Worm (Caenorhabditis elegans): ENCODE data around the gene pccb-1.
A peak's percentile ranks its signal among the peaks of the same experiment; 100 is the strongest.

Gene pccb-1

DNA sequence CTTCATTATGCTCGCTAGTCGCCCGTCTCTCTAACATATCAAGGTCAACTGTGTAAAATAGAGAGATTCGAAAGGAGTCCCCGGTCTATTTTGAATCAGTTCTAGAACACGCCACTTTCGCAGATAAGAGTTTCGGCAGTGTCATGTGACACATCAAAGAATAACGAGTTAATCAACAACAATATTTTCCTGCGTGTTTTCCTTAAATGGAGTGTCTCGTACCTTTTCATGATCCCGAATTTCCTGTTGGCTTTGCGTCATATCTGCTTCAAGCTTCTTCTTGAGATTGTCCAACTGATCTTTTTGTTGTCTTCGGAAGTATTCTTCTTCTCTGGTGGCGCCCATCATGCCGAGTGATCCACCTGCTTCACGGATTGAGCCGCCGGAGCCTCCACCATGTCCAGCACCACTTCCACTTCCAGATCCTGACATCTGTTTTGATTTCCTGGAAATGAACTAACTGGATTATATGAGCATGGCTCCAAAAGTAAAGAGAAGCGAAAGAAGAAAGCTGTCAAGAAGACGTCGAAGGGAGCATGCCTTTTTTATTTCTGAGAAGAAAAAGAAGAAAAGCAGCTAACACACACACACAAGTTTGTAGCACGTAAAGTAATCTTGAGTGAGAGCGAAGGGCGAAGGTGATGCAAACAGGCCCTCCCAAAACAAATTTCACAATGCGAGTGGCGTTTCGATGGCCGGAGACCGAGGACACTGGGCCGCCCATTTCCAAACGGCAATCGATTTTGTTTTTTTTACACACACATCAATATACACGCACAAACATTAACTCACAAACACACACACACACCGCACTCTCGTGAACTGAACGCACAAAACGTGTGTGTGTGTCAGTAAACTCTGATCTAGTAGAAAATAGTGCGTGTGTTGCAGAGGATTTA, 26.0 kb downstream of the pccb-1 start (continued):
- TF ChIP-seq daf-16 (GFP tag; optimal IDR thresholded peaks at IDR 0.05) (peak in 1 of 2 experiments; percentile 49), daf-16 (tag; optimal IDR thresholded peaks at IDR 0.05) (peak; percentile 88), spr-1 (tag; optimal IDR thresholded peaks at IDR 0.05) (no peak), nhr-10 (tag; optimal IDR thresholded peaks at IDR 0.05) (peak; percentile 43), nhr-77 (tag; optimal IDR thresholded peaks at IDR 0.05) (peak; percentile 46), zip-11 (GFP tag; IDR thresholded peaks at IDR 0.05) (no peak), aly-2 (tag; optimal IDR thresholded peaks at IDR 0.05) (no peak), hlh-30 (tag; optimal IDR thresholded peaks at IDR 0.05; ENCODE audit: insufficient read depth) (peak; percentile 64), php-3 (GFP tag; IDR thresholded peaks at IDR 0.05) (peak; percentile 51; the same call in 1 of the 2 replicates), Y48G9A.11 (GFP tag; IDR thresholded peaks at IDR 0.05) (no peak), hmg-1.1 (GFP tag; IDR thresholded peaks at IDR 0.05) (no peak), Y75B8A.6 (GFP tag; IDR thresholded peaks at IDR 0.05) (no peak; the same call in 1 of the 2 replicates), lir-3 (tag; optimal IDR thresholded peaks at IDR 0.05) (no peak), lsy-2 (tag; optimal IDR thresholded peaks at IDR 0.05) (peak in 1 of 2 experiments; percentile 14), duxl-1 (tag; optimal IDR thresholded peaks at IDR 0.05; ENCODE audit: poor library complexity) (no peak), mep-1 (tag; optimal IDR thresholded peaks at IDR 0.05) (no peak), jun-1 (tag; optimal IDR thresholded peaks at IDR 0.05) (no peak), R02D3.7 (tag; optimal IDR thresholded peaks at IDR 0.05) (no peak), aha-1 (tag) (peak; percentile 89), mes-2 (tag; optimal IDR thresholded peaks at IDR 0.05; ENCODE audit: poor library complexity, severe bottlenecking) (peak; percentile 24), hlh-11 (tag; optimal IDR thresholded peaks at IDR 0.05) (peak; percentile 63), fkh-10 (GFP tag; optimal IDR thresholded peaks at IDR 0.05) (no peak), arid-1 (GFP tag; conservative IDR thresholded peaks at IDR 0.05) (no peak)

- TF ChIP-seq skn-1 (tag; optimal IDR thresholded peaks at IDR 0.05) = no peak
- no peak for TF ChIP-seq snpc-4 (tag; optimal IDR thresholded peaks at IDR 0.05)
- TF ChIP-seq daf-8 (GFP tag; IDR thresholded peaks at IDR 0.05) = no peak
- TF ChIP-seq nhr-6 (tag; optimal IDR thresholded peaks at IDR 0.05) = no peak
- TF ChIP-seq nhr-41 (GFP tag; IDR thresholded peaks at IDR 0.05) = no peak
- TF ChIP-seq zfp-3 (GFP tag; conservative IDR thresholded peaks at IDR 0.05) = no peak
- TF ChIP-seq daf-19 (GFP tag; conservative IDR thresholded peaks at IDR 0.05) = 0 out of 2 replicates have a peak, but pooled peaks have one; percentile 36
- peak; percentile 9; the same call in 1 of the 2 replicates for TF ChIP-seq lin-38 (GFP tag; IDR thresholded peaks at IDR 0.05)
- no peak for TF ChIP-seq zip-2 (tag; optimal IDR thresholded peaks at IDR 0.05)
- 0 out of 2 replicates have a peak, but pooled peaks have one; percentile 53 for TF ChIP-seq nhr-42 (GFP tag; IDR thresholded peaks at IDR 0.05)
- TF ChIP-seq lin-15B (tag; optimal IDR thresholded peaks at IDR 0.05) = no peak
- TF ChIP-seq mdt-29 (GFP tag; IDR thresholded peaks at IDR 0.05) = peak; percentile 7; the same call in 1 of the 2 replicates
- peak; percentile 62 for TF ChIP-seq ama-1 (optimal IDR thresholded peaks at IDR 0.05)
- no peak for TF ChIP-seq egl-27 (tag; optimal IDR thresholded peaks at IDR 0.05)
- no peak for TF ChIP-seq dmd-9 (GFP tag; IDR thresholded peaks at IDR 0.05)
- TF ChIP-seq daf-16 (GFP tag; optimal IDR thresholded peaks at IDR 0.05) = peak in 1 of 2 experiments; percentile 0
- TF ChIP-seq daf-16 (tag; optimal IDR thresholded peaks at IDR 0.05) = peak; percentile 79
- TF ChIP-seq T26A8.4 (GFP tag; IDR thresholded peaks at IDR 0.05) = no peak
- peak; percentile 47 for TF ChIP-seq nhr-48 (tag; optimal IDR thresholded peaks at IDR 0.05)
- TF ChIP-seq attf-4 (tag; optimal IDR thresholded peaks at IDR 0.05) = no peak
- TF ChIP-seq aha-1 (tag) = peak; percentile 100
- TF ChIP-seq ceh-32 (tag; optimal IDR thresholded peaks at IDR 0.05; ENCODE audit: poor library complexity) = no peak
- no peak for TF ChIP-seq unc-39 (tag; optimal IDR thresholded peaks at IDR 0.05)
- TF ChIP-seq mep-1 (tag; optimal IDR thresholded peaks at IDR 0.05) = peak; percentile 15
- TF ChIP-seq saeg-2 (GFP tag; IDR thresholded peaks at IDR 0.05) = no peak
- TF ChIP-seq mdl-1 (tag; optimal IDR thresholded peaks at IDR 0.05) = peak in 1 of 2 experiments; percentile 10
- peak; percentile 42; the same call in 1 of the 2 replicates for TF ChIP-seq snpc-1.2 (GFP tag; IDR thresholded peaks at IDR 0.05)
- TF ChIP-seq F44E2.7 (GFP tag; IDR thresholded peaks at IDR 0.05) = no peak
Measured at ce11 chrX:3116033-3116876, 26.9 kb downstream of the pccb-1 start, which contains the start of gene mai-1. Gene mai-1, minus strand, starts transcription at chrX:3116589.
